Fruit fly (Drosophila melanogaster) whole organism, wandering third instar larva: ENCODE data around the gene Ror.

Experiments used
- Abd-B ChIP-seq: fragments of >200 bp; optimal IDR thresholded peaks from 2 replicates; lab custom pipeline; 2017; ENCODE audit warnings: missing biosample characterization, missing genetic modification characterization
- CG32264 ChIP-seq: fragments of 200-800 bp; sonication (Bioruptor generic); optimal IDR thresholded peaks from 2 replicates; lab custom pipeline; 2016; ENCODE audit warnings: missing biosample characterization, missing genetic modification characterization
- Dfd ChIP-seq: fragments of >200 bp; optimal IDR thresholded peaks from 2 replicates; lab custom pipeline; 2017; ENCODE audit warnings: missing biosample characterization, missing genetic modification characterization
- HLH106 ChIP-seq: fragments of 200-800 bp; optimal IDR thresholded peaks from 3 replicates; lab custom pipeline; 2019; ENCODE audit warnings: missing biosample characterization, mild to moderate bottlenecking, missing genetic modification characterization, moderate library complexity
- Hnf4 ChIP-seq: fragments of 200-800 bp; sonication (Bioruptor generic); optimal IDR thresholded peaks from 2 replicates; lab custom pipeline; 2016; ENCODE audit warnings: missing biosample characterization, mild to moderate bottlenecking, missing genetic modification characterization
- Hr78 ChIP-seq: fragments of >200 bp; optimal IDR thresholded peaks from 2 replicates; lab custom pipeline; 2017; ENCODE audit warnings: missing biosample characterization, missing genetic modification characterization
- Hr83 ChIP-seq: fragments of 200-300 bp; sonication (Bioruptor generic); optimal IDR thresholded peaks from 2 replicates; lab custom pipeline; 2016; ENCODE audit warnings: missing biosample characterization, mild to moderate bottlenecking, missing genetic modification characterization, moderate library complexity; ENCODE audit not compliant: poor library complexity, severe bottlenecking
- Jra ChIP-seq: sonication (Bioruptor generic); optimal IDR thresholded peaks from 2 replicates; lab custom pipeline; 2016; ENCODE audit warnings: missing biosample characterization, missing genetic modification characterization
- Mio ChIP-seq: sonication (Bioruptor generic); optimal IDR thresholded peaks from 2 replicates; lab custom pipeline; 2016; ENCODE audit warnings: missing biosample characterization, missing genetic modification characterization
- Myc ChIP-seq: fragments of >200 bp; optimal IDR thresholded peaks from 2 replicates; lab custom pipeline; 2017
- OdsH ChIP-seq: fragments of 200-800 bp; sonication (Bioruptor generic); optimal IDR thresholded peaks from 2 replicates; lab custom pipeline; 2016; ENCODE audit warnings: missing biosample characterization, mild to moderate bottlenecking, missing genetic modification characterization
- Rel ChIP-seq, 2 experiments: fragments of 200-800 bp; sonication (Bioruptor generic) in 1 of 2; optimal IDR thresholded peaks; 2 replicates in 1 of 2; 3 replicates in 1 of 2; lab custom pipeline; 2016 to 2019; ENCODE audit warnings: mild to moderate bottlenecking in 2 of 2, missing biosample characterization in 2 of 2, missing genetic modification characterization in 2 of 2, moderate library complexity in 1 of 2
- Sp1 ChIP-seq: fragments of 200-800 bp; sonication (Bioruptor generic); optimal IDR thresholded peaks from 3 replicates; lab custom pipeline; 2019; ENCODE audit warnings: missing biosample characterization, mild to moderate bottlenecking, missing genetic modification characterization, moderate library complexity
- Vsx2 ChIP-seq: fragments of 200-300, 225-300 bp; sonication (Bioruptor generic); optimal IDR thresholded peaks from 2 replicates; lab custom pipeline; 2018; ENCODE audit warnings: missing biosample characterization, missing genetic modification characterization; ENCODE audit not compliant: partially characterized antibody
- brk ChIP-seq: fragments of 200-800 bp; sonication (Bioruptor generic); optimal IDR thresholded peaks from 2 replicates; lab custom pipeline; 2016; ENCODE audit warnings: missing biosample characterization, mild to moderate bottlenecking, missing genetic modification characterization
- dl ChIP-seq, 2 experiments: fragments of 175-275, 200-275 bp in 1 of 2; fragments of 200-275 bp in 1 of 2; sonication (Bioruptor generic); optimal IDR thresholded peaks; lab custom pipeline; 2018; ENCODE audit warnings: mild to moderate bottlenecking in 2 of 2, missing biosample characterization in 2 of 2, missing genetic modification characterization in 2 of 2, moderate library complexity in 2 of 2; ENCODE audit not compliant: partially characterized antibody in 2 of 2, insufficient read depth in 1 of 2
- dsf ChIP-seq: sonication (Bioruptor generic); optimal IDR thresholded peaks from 2 replicates; lab custom pipeline; 2016; ENCODE audit warnings: missing biosample characterization, missing genetic modification characterization, borderline replicate concordance
- ey ChIP-seq: fragments of 200-800 bp; sonication (Bioruptor generic); optimal IDR thresholded peaks from 2 replicates; lab custom pipeline; 2016; ENCODE audit warnings: missing biosample characterization, missing genetic modification characterization
- foxo ChIP-seq, 2 experiments: fragments of 200-800 bp; sonication (Bioruptor generic); optimal IDR thresholded peaks; 2 replicates in 1 of 2; 3 replicates in 1 of 2; lab custom pipeline; 2016 to 2017; ENCODE audit warnings: missing biosample characterization in 2 of 2, missing genetic modification characterization in 2 of 2
- fru ChIP-seq: fragments of 200-800 bp; sonication (Bioruptor generic); optimal IDR thresholded peaks from 3 replicates; lab custom pipeline; 2016; ENCODE audit warnings: missing biosample characterization, mild to moderate bottlenecking, missing genetic modification characterization
- h ChIP-seq: fragments of 200-800 bp; sonication (Bioruptor generic); optimal IDR thresholded peaks from 3 replicates; lab custom pipeline; 2016; ENCODE audit warnings: missing biosample characterization, mild to moderate bottlenecking, missing genetic modification characterization
- jim ChIP-seq: fragments of 175-275, 200-325 bp; sonication (Bioruptor generic); optimal IDR thresholded peaks from 2 replicates; lab custom pipeline; 2016; ENCODE audit warnings: missing biosample characterization, mild to moderate bottlenecking, missing genetic modification characterization
- lola ChIP-seq: fragments of >200 bp; optimal IDR thresholded peaks from 2 replicates; lab custom pipeline; 2017; ENCODE audit warnings: missing biosample characterization, missing genetic modification characterization
- pan ChIP-seq: fragments of >200 bp; optimal IDR thresholded peaks from 2 replicates; lab custom pipeline; 2017
- psq ChIP-seq: fragments of 200-800 bp; sonication (Bioruptor generic); optimal IDR thresholded peaks from 3 replicates; lab custom pipeline; 2017; ENCODE audit warnings: missing biosample characterization, mild to moderate bottlenecking, missing genetic modification characterization, moderate library complexity
- rgr ChIP-seq: fragments of 200-800 bp; sonication (Bioruptor generic); optimal IDR thresholded peaks from 3 replicates; lab custom pipeline; 2016; ENCODE audit warnings: missing biosample characterization, mild to moderate bottlenecking, missing genetic modification characterization
- sage ChIP-seq: fragments of 200-800 bp; sonication (Bioruptor generic); optimal IDR thresholded peaks from 2 replicates; lab custom pipeline; 2016; ENCODE audit warnings: missing biosample characterization, mild to moderate bottlenecking, missing genetic modification characterization
- sv ChIP-seq: fragments of 200-800 bp; sonication (Bioruptor generic); optimal IDR thresholded peaks from 3 replicates; lab custom pipeline; 2016; ENCODE audit warnings: missing biosample characterization, missing genetic modification characterization
- usp ChIP-seq: fragments of >200 bp; optimal IDR thresholded peaks from 2 replicates; lab custom pipeline; 2017; ENCODE audit warnings: missing biosample characterization, missing genetic modification characterization
- woc ChIP-seq: sonication (Bioruptor generic); optimal IDR thresholded peaks from 2 replicates; lab custom pipeline; 2016; ENCODE audit warnings: missing biosample characterization, mild to moderate bottlenecking, missing genetic modification characterization

The Ror gene

dm6 chr2L:10260750-10261493, 9.3 kb downstream of the Ror start, which contains the start of gene Pten (continued):
- no peak for TF ChIP-seq rgr (GFP tag; lab: Kevin White, UChicago)
- TF ChIP-seq sv (GFP tag; lab: Kevin White, UChicago): peak; percentile 59
- TF ChIP-seq Hr78 (GFP tag; lab: Kevin White, UChicago): no peak
- no peak for TF ChIP-seq Sp1 (GFP tag; lab: Kevin White, UChicago)
- no peak for TF ChIP-seq Dfd (GFP tag; lab: Kevin White, UChicago)
- peak; percentile 30 for TF ChIP-seq ey
- TF ChIP-seq Hnf4 (GFP tag; lab: Kevin White, UChicago): no peak
- TF ChIP-seq Rel (GFP tag; optimal IDR thresholded peaks at IDR 0.05; lab: Kevin White, UChicago): no peak
- TF ChIP-seq Rel (tag; optimal IDR thresholded peaks at IDR 0.05; lab: Kevin White, UChicago): no peak

DNA sequence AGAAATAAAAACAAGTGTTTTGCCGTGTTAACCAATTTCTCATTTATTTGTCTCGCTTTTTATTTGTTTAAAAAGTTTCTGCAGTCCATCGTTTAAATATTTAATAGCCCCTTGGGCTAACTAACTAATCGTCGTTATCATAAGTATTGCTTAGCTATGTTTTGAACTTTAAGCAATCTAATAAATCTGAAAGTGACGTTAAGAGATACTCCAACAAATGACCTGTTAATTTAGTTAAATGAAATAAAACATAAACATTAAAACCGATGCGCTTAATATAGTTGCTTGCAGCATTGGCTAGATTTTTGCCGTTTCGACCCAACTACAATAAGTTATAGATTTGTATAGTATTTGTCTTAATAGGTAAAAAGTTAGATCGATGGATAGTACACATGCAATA, 10.1 kb downstream of the Ror start:
- TF ChIP-seq foxo (GFP tag; optimal IDR thresholded peaks at IDR 0.05; lab: Kevin White, UChicago): no peak
- no peak for TF ChIP-seq dsf (GFP tag; lab: Kevin White, UChicago)
- no peak for TF ChIP-seq lola (GFP tag; lab: Kevin White, UChicago)
- no peak for TF ChIP-seq Jra (GFP tag; lab: Kevin White, UChicago)

dm6 chr2L:10263343-10263744, 11.7 kb downstream of the Ror start, which contains the start of gene Rsf1:
TSS of gene Rsf1 (minus strand) at chr2L:10263554.
- TF ChIP-seq Rel (GFP tag; optimal IDR thresholded peaks at IDR 0.05; lab: Kevin White, UChicago) (no peak), Rel (tag; optimal IDR thresholded peaks at IDR 0.05; lab: Kevin White, UChicago) (peak; percentile 83), dl (GFP tag; optimal IDR thresholded peaks at IDR 0.05; lab: Kevin White, UChicago; ENCODE audit: insufficient read depth in 1 of 2, partially characterized antibody in 2 of 2) (peak in 1 of 2 experiments; percentile 22), Vsx2 (GFP tag; lab: Kevin White, UChicago) (no peak), jim (GFP tag; lab: Kevin White, UChicago) (no peak)

dm6 chr2L:10263830-10264634, 12.4 kb downstream of the Ror start, which contains the start of gene REPTOR-BP:
TSS of gene REPTOR-BP (plus strand) at chr2L:10264125.
- TF ChIP-seq psq (peak; percentile 0), Hr78 (GFP tag; lab: Kevin White, UChicago) (no peak), sage (GFP tag; lab: Kevin White, UChicago) (peak; percentile 58), Mio (GFP tag; lab: Kevin White, UChicago) (no peak), pan (no peak), Abd-B (no peak), dsf (GFP tag; lab: Kevin White, UChicago) (no peak), brk (GFP tag; lab: Kevin White, UChicago) (peak; percentile 67), Hnf4 (GFP tag; lab: Kevin White, UChicago) (no peak), foxo (GFP tag; optimal IDR thresholded peaks at IDR 0.05; lab: Kevin White, UChicago) (no peak), Hr83 (no peak), HLH106 (tag; lab: Kevin White, UChicago) (no peak), fru (GFP tag; lab: Kevin White, UChicago) (no peak), Sp1 (GFP tag; lab: Kevin White, UChicago) (no peak), usp (no peak), h (GFP tag; lab: Kevin White, UChicago) (no peak)

DNA sequence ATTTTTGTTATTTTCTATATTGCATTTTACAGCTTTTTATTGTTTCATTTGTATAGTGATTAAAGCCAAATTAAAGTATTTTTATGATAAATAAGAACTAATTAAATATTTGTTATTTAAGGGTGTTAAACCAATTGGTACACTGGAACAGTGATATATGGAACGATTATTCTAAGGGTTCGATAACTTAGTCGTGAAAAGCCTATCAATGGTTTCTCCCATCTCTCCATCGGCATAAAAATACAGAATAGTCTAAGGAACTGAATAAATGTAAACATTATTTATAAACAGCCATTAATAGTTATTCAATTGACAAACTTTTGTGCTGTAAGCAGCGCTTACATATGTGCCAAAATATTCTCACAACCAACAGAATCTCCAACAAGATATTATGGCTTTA, 13.5 kb downstream of the Ror start, which contains the start of gene Mob3:
Gene Mob3, plus strand, starts transcription at position 208 of the 400 bp plus-strand sequence.
- TF ChIP-seq Jra (GFP tag; lab: Kevin White, UChicago) (no peak), Abd-B (no peak), sage (GFP tag; lab: Kevin White, UChicago) (peak; percentile 56), OdsH (GFP tag; lab: Kevin White, UChicago) (no peak), jim (GFP tag; lab: Kevin White, UChicago) (no peak), CG32264 (no peak), Dfd (GFP tag; lab: Kevin White, UChicago) (no peak), foxo (GFP tag; optimal IDR thresholded peaks at IDR 0.05; lab: Kevin White, UChicago) (no peak), Hnf4 (GFP tag; lab: Kevin White, UChicago) (peak; percentile 43), psq (no peak), usp (no peak), woc (GFP tag; lab: Kevin White, UChicago) (peak; percentile 39), Myc (no peak), ey (no peak), dsf (GFP tag; lab: Kevin White, UChicago) (no peak), HLH106 (tag; lab: Kevin White, UChicago) (no peak)
